Fruit fly (Drosophila melanogaster) whole organism, pupa: ENCODE results near the gene CG15747.

Experiments used
- CG10348 ChIP-seq: fragments of 200-800 bp; sonication (Bioruptor generic); IDR thresholded peaks from 2 replicates; pipeline ENCODE4 v1.3.6; 2022; ENCODE audit warnings: missing biosample characterization, missing genetic modification characterization
- CG13204 ChIP-seq: fragments of 200-800 bp; sonication (Bioruptor generic); optimal IDR thresholded peaks from 2 replicates; lab custom pipeline; 2018; ENCODE audit warnings: missing biosample characterization, mild to moderate bottlenecking, missing genetic modification characterization, moderate library complexity
- CG32121 ChIP-seq: fragments of 200-800 bp; sonication (Bioruptor generic); IDR thresholded peaks from 2 replicates; pipeline ENCODE4 v1.3.6; 2022; ENCODE audit warnings: missing biosample characterization, missing genetic modification characterization
- CG8301 ChIP-seq: fragments of 200-800 bp; sonication (Bioruptor generic); optimal IDR thresholded peaks from 2 replicates; lab custom pipeline; 2018; ENCODE audit warnings: missing biosample characterization, mild to moderate bottlenecking, missing genetic modification characterization
- CG9948 ChIP-seq: fragments of 200-800 bp; sonication (Bioruptor generic); optimal IDR thresholded peaks from 2 replicates; lab custom pipeline; 2018; ENCODE audit warnings: missing biosample characterization, mild to moderate bottlenecking, missing genetic modification characterization, moderate library complexity
- EcR ChIP-seq: fragments of 200-800 bp; sonication (Bioruptor generic); optimal IDR thresholded peaks from 3 replicates; lab custom pipeline; 2019; ENCODE audit warnings: missing biosample characterization, missing genetic modification characterization, mild to moderate bottlenecking, moderate library complexity, missing genetic modification reagents
- gl ChIP-seq: fragments of 200-800 bp; sonication (Bioruptor generic); optimal IDR thresholded peaks from 2 replicates; lab custom pipeline; 2018; ENCODE audit warnings: missing biosample characterization, mild to moderate bottlenecking, missing genetic modification characterization

dm6 chrX:13384177-13384576, 46.1 kb downstream of the CG15747 start:
- TF ChIP-seq CG32121 (no peak), CG9948 (tag; lab: Kevin White, UChicago) (no peak), CG8301 (tag; lab: Kevin White, UChicago) (no peak), CG10348 (GFP tag; lab: Robert Waterston, UW) (no peak), CG13204 (GFP tag; lab: Kevin White, UChicago) (no peak), gl (tag; lab: Kevin White, UChicago) (no peak), EcR (GFP tag; lab: Kevin White, UChicago) (no peak)
